Worm (Caenorhabditis elegans): ENCODE measurements around the gene F57C2.4.
A peak's percentile ranks its signal among the peaks of the same experiment; 100 is the strongest.

Gene F57C2.4

DNA sequence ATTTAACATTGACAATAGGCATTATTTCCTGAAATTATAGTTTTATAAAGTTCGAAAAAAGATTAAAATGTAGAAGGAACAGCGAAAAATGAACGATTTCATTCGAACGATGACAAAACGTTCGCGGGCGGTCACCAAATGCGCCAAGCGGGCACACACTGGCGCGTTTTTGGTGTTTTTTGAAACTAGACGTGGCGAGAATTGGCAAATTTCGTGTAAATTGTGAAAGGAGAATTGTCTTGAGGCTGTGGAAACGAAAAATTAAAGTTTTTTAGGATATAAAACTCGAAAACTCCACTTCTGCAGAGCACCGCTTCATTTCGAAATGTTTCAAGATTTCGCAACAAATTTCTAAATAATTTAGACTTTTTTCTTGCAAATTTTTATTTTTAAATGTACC, 36.5 kb upstream of the F57C2.4 start, which contains the start of gene usp-14:
Gene usp-14, minus strand, starts transcription at position 28 of the 400 bp plus-strand sequence.
- TF ChIP-seq ceh-31 (tag; optimal IDR thresholded peaks at IDR 0.05) (peak; percentile 25), ref-2 (tag; optimal IDR thresholded peaks at IDR 0.05) (no peak)

- no peak for TF ChIP-seq K02D7.2 (tag; optimal IDR thresholded peaks at IDR 0.05)
- no peak for TF ChIP-seq lim-6 (tag; optimal IDR thresholded peaks at IDR 0.05)
- peak; percentile 4 for TF ChIP-seq nfya-1 (tag; optimal IDR thresholded peaks at IDR 0.05)
- no peak for TF ChIP-seq ceh-34 (tag; optimal IDR thresholded peaks at IDR 0.05)
Measured at ce11 chrII:14489407-14489806, 35.7 kb upstream of the F57C2.4 start, which contains the start of gene vnut-1. Gene vnut-1, plus strand, starts transcription at chrII:14489802.

DNA sequence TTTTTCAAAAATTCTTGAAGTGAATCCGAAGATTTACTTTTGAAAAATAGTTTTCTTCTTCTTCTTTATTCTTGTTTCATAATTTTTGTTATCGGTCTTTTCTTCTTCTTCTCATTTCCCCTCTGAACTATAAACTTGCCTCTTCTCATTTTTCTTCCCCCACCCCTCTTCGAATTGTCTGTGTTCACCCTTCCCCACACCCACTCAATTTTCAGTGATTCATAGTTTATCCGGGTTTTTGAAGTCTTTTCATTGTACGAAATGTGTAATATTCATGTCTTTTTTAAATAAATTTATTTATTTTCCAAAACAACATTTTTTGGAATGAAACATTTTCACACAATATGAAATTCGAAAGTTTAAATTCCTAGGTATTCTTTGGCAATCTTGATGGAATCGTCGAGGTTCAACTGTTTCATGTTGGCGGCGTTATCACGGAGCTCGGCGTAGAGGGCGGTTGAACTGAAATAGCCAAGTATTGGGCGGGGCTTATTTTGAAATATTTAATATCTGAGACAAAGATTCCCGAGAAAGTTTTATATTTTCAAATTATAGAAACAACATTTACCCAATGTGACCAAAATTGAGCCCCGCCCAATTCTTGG, 32.4 kb upstream of the F57C2.4 start:
- TF ChIP-seq T23F11.4 (GFP tag; optimal IDR thresholded peaks at IDR 0.05) (no peak), unc-86 (tag; optimal IDR thresholded peaks at IDR 0.05) (no peak), elt-4 (tag; optimal IDR thresholded peaks at IDR 0.05) (no peak), F13H6.1 (tag; optimal IDR thresholded peaks at IDR 0.05) (no peak), hlh-13 (GFP tag; optimal IDR thresholded peaks at IDR 0.05) (no peak), gmeb-2 (tag; optimal IDR thresholded peaks at IDR 0.05) (no peak), ceh-6 (GFP tag; optimal IDR thresholded peaks at IDR 0.05) (no peak), syd-9 (tag; optimal IDR thresholded peaks at IDR 0.05) (no peak), sdc-2 (tag; optimal IDR thresholded peaks at IDR 0.05) (no peak), dmd-4 (tag; optimal IDR thresholded peaks at IDR 0.05; ENCODE audit: borderline replicate concordance) (no peak), npax-4 (tag; optimal IDR thresholded peaks at IDR 0.05) (no peak), pros-1 (tag; optimal IDR thresholded peaks at IDR 0.05) (no peak), ets-4 (tag; optimal IDR thresholded peaks at IDR 0.05) (no peak), madf-2 (tag; optimal IDR thresholded peaks at IDR 0.05) (no peak), hlh-6 (tag; optimal IDR thresholded peaks at IDR 0.05) (no peak)

ce11 chrII:14494014-14494413, 31.1 kb upstream of the F57C2.4 start:
- TF ChIP-seq pros-1 (tag; optimal IDR thresholded peaks at IDR 0.05) (no peak), pha-4 (tag; optimal IDR thresholded peaks at IDR 0.05) (no peak), unc-86 (tag; optimal IDR thresholded peaks at IDR 0.05) (no peak), ceh-34 (tag; optimal IDR thresholded peaks at IDR 0.05) (no peak), C08G9.2 (tag; optimal IDR thresholded peaks at IDR 0.05) (no peak), lin-11 (tag; optimal IDR thresholded peaks at IDR 0.05) (no peak), pag-3 (tag; optimal IDR thresholded peaks at IDR 0.05; ENCODE audit: borderline replicate concordance) (no peak), sox-4 (tag; optimal IDR thresholded peaks at IDR 0.05) (no peak), pha-2 (tag; optimal IDR thresholded peaks at IDR 0.05) (no peak), ets-4 (tag; optimal IDR thresholded peaks at IDR 0.05) (no peak)

DNA sequence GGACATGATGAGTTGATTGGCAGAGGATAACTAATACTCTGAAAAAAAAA, 30.9 kb upstream of the F57C2.4 start, which contains the start of gene cysl-2:
Gene cysl-2, minus strand, starts transcription at position 38 of the 50 bp plus-strand sequence.
- TF ChIP-seq pax-1 (tag; optimal IDR thresholded peaks at IDR 0.05) (no peak), K09A11.1 (tag; optimal IDR thresholded peaks at IDR 0.05; ENCODE audit: insufficient read depth) (no peak), ceh-48 (tag; optimal IDR thresholded peaks at IDR 0.05) (no peak), elt-4 (tag; optimal IDR thresholded peaks at IDR 0.05) (no peak), ceh-30 (tag; optimal IDR thresholded peaks at IDR 0.05) (no peak), ceh-14 (tag; optimal IDR thresholded peaks at IDR 0.05) (no peak), ahr-1 (tag; optimal IDR thresholded peaks at IDR 0.05) (no peak), dve-1 (tag; optimal IDR thresholded peaks at IDR 0.05) (no peak), unc-42 (tag; optimal IDR thresholded peaks at IDR 0.05) (no peak), unc-55 (GFP tag; optimal IDR thresholded peaks at IDR 0.05) (no peak), hlh-8 (tag; optimal IDR thresholded peaks at IDR 0.05) (no peak), odd-2 (tag; optimal IDR thresholded peaks at IDR 0.05) (no peak), ceh-2 (tag; optimal IDR thresholded peaks at IDR 0.05) (no peak), gmeb-2 (tag; optimal IDR thresholded peaks at IDR 0.05) (no peak), ets-4 (tag; optimal IDR thresholded peaks at IDR 0.05) (no peak), ceh-31 (tag; optimal IDR thresholded peaks at IDR 0.05) (no peak), unc-86 (tag; optimal IDR thresholded peaks at IDR 0.05) (no peak)

Data from whole organism, late embryonic.